Worm (Caenorhabditis elegans) whole organism, young adult: ENCODE measurements around the gene F59B10.2.

Experiments
- B0019.2 ChIP-seq: fragments of 200-800 bp; sonication (Bioruptor generic); conservative IDR thresholded peaks from 2 replicates; pipeline ENCODE4 v1.3.6; 2022; ENCODE audit warnings: missing genetic modification reagents, missing genetic modification characterization, missing compliant biosample characterization
- B0336.3 ChIP-seq: fragments of 200-800 bp; sonication (Bioruptor generic); IDR thresholded peaks from 2 replicates; pipeline ENCODE4 v1.3.6; 2022; ENCODE audit warnings: missing genetic modification characterization, missing compliant biosample characterization
- C17E4.6 ChIP-seq: fragments of 200-800 bp; sonication (Bioruptor generic); IDR thresholded peaks from 2 replicates; pipeline ENCODE4 v1.3.6; 2022; ENCODE audit warnings: missing genetic modification reagents, missing genetic modification characterization, missing compliant biosample characterization
- F22D6.2 ChIP-seq: sonication (generic microtip); optimal IDR thresholded peaks from 2 replicates; lab custom pipeline; 2016; ENCODE audit warnings: mild to moderate bottlenecking, missing genetic modification characterization, missing compliant biosample characterization
- F37B4.10 ChIP-seq: fragments of 200-800 bp; sonication (Bioruptor generic); IDR thresholded peaks from 2 replicates; pipeline ENCODE4 v1.3.6; 2022; ENCODE audit warnings: missing genetic modification characterization, missing compliant biosample characterization
- F39B2.1 ChIP-seq: fragments of 200-800 bp; sonication (Bioruptor generic); IDR thresholded peaks from 2 replicates; pipeline ENCODE4 v1.3.6; 2022; ENCODE audit warnings: missing genetic modification reagents, missing genetic modification characterization, missing compliant biosample characterization
- F57C9.4 ChIP-seq: sonication (generic microtip); optimal IDR thresholded peaks from 2 replicates; lab custom pipeline; 2017; ENCODE audit warnings: mild to moderate bottlenecking, missing genetic modification characterization, missing compliant biosample characterization
- T07F8.4 ChIP-seq: sonication (generic microtip); optimal IDR thresholded peaks from 2 replicates; lab custom pipeline; 2016; ENCODE audit warnings: mild to moderate bottlenecking, missing genetic modification characterization, moderate library complexity, missing compliant biosample characterization
- Y67H2A.10 ChIP-seq: fragments of 200-800 bp; sonication (Bioruptor generic); conservative IDR thresholded peaks from 2 replicates; pipeline ENCODE4 v1.3.6; 2022; ENCODE audit warnings: missing genetic modification reagents, missing genetic modification characterization, missing compliant biosample characterization
- Y79H2A.3 ChIP-seq: fragments of 200-800 bp; sonication (Bioruptor generic); conservative IDR thresholded peaks from 2 replicates; pipeline ENCODE4 v1.3.6; 2022; ENCODE audit warnings: missing genetic modification reagents, missing genetic modification characterization, missing compliant biosample characterization
- aptf-3 ChIP-seq: fragments of 200-800 bp; sonication (Bioruptor generic); IDR thresholded peaks from 2 replicates; pipeline ENCODE4 v1.3.6; 2022; ENCODE audit warnings: missing genetic modification characterization, missing compliant biosample characterization
- athp-1 ChIP-seq: sonication (generic microtip); optimal IDR thresholded peaks from 2 replicates; lab custom pipeline; 2017; ENCODE audit warnings: mild to moderate bottlenecking, missing genetic modification characterization, missing compliant biosample characterization
- attf-5 ChIP-seq: fragments of 200-800 bp; sonication (Bioruptor generic); optimal IDR thresholded peaks from 2 replicates; lab custom pipeline; 2018; ENCODE audit warnings: mild to moderate bottlenecking, missing genetic modification characterization, missing compliant biosample characterization
- attf-6 ChIP-seq: fragments of 200-800 bp; sonication (Bioruptor generic); IDR thresholded peaks from 2 replicates; pipeline ENCODE4 v1.3.6; 2022; ENCODE audit warnings: missing genetic modification reagents, missing genetic modification characterization, missing compliant biosample characterization
- bed-1 ChIP-seq: fragments of 200-800 bp; sonication (Bioruptor generic); IDR thresholded peaks from 2 replicates; pipeline ENCODE4 v1.3.6; 2022; ENCODE audit warnings: missing genetic modification reagents, missing genetic modification characterization, missing compliant biosample characterization
- bed-2 ChIP-seq: fragments of 200-800 bp; sonication (Bioruptor generic); IDR thresholded peaks from 2 replicates; pipeline ENCODE4 v1.3.6; 2022; ENCODE audit warnings: missing genetic modification reagents, missing genetic modification characterization, missing compliant biosample characterization
- cebp-2 ChIP-seq: fragments of 200-800 bp; sonication (Bioruptor generic); IDR thresholded peaks from 2 replicates; pipeline ENCODE4 v1.3.6; 2022; ENCODE audit warnings: missing genetic modification characterization, missing compliant biosample characterization
- ceh-40 ChIP-seq: fragments of 200-800 bp; sonication (Bioruptor generic); IDR thresholded peaks from 2 replicates; pipeline ENCODE4 v1.3.6; 2022; ENCODE audit warnings: missing genetic modification characterization, missing compliant biosample characterization
- dox-1 ChIP-seq: fragments of 200-800 bp; sonication (Bioruptor generic); IDR thresholded peaks from 2 replicates; pipeline ENCODE4 v1.3.6; 2022; ENCODE audit warnings: missing genetic modification reagents, missing genetic modification characterization, missing compliant biosample characterization
- egl-44 ChIP-seq: fragments of 200-800 bp; sonication (Bioruptor generic); IDR thresholded peaks from 2 replicates; pipeline ENCODE4 v1.3.6; 2022; ENCODE audit warnings: missing genetic modification reagents, missing genetic modification characterization, missing compliant biosample characterization
- egrh-3 ChIP-seq: fragments of 200-800 bp; sonication (Bioruptor generic); IDR thresholded peaks from 2 replicates; pipeline ENCODE4 v1.3.6; 2022; ENCODE audit warnings: missing genetic modification reagents, missing genetic modification characterization, missing compliant biosample characterization
- ets-4 ChIP-seq: fragments of 200-800 bp; sonication (Bioruptor generic); optimal IDR thresholded peaks from 2 replicates; lab custom pipeline; 2018; ENCODE audit warnings: mild to moderate bottlenecking, missing genetic modification characterization, missing compliant biosample characterization
- fkh-3 ChIP-seq: sonication (generic microtip); optimal IDR thresholded peaks from 2 replicates; lab custom pipeline; 2016; ENCODE audit warnings: mild to moderate bottlenecking, missing genetic modification characterization, missing compliant biosample characterization
- gei-17 ChIP-seq: fragments of 200-800 bp; sonication (Bioruptor generic); optimal IDR thresholded peaks from 2 replicates; lab custom pipeline; 2018; ENCODE audit warnings: mild to moderate bottlenecking, missing genetic modification characterization, missing compliant biosample characterization
- lag-1 ChIP-seq: fragments of 200-800 bp; sonication (Bioruptor generic); IDR thresholded peaks from 2 replicates; pipeline ENCODE4 v1.3.6; 2022; ENCODE audit warnings: missing genetic modification reagents, missing genetic modification characterization, missing compliant biosample characterization
- lin-54 ChIP-seq: fragments of 200-800 bp; sonication (Bioruptor generic); optimal IDR thresholded peaks from 2 replicates; lab custom pipeline; 2018; ENCODE audit warnings: mild to moderate bottlenecking, missing genetic modification characterization, missing compliant biosample characterization
- lsl-1 ChIP-seq: fragments of 200-800 bp; sonication (Bioruptor generic); optimal IDR thresholded peaks from 2 replicates; lab custom pipeline; 2018; ENCODE audit warnings: mild to moderate bottlenecking, missing genetic modification characterization, moderate library complexity, missing compliant biosample characterization
- lsy-27 ChIP-seq: sonication (generic microtip); optimal IDR thresholded peaks from 2 replicates; lab custom pipeline; 2017; ENCODE audit warnings: missing genetic modification characterization, mild to moderate bottlenecking, missing compliant biosample characterization, antibody characterized with exemption, missing genotype, borderline replicate concordance; ENCODE audit not compliant: insufficient read depth
- madf-10 ChIP-seq: sonication (generic microtip); optimal IDR thresholded peaks from 2 replicates; lab custom pipeline; 2016; ENCODE audit warnings: mild to moderate bottlenecking, missing genetic modification characterization, missing compliant biosample characterization
- madf-6 ChIP-seq: fragments of 200-800 bp; sonication (Bioruptor generic); IDR thresholded peaks from 2 replicates; pipeline ENCODE4 v1.3.6; 2022; ENCODE audit warnings: missing genetic modification reagents, missing genetic modification characterization, missing compliant biosample characterization
- mes-4 ChIP-seq: sonication (generic microtip); optimal IDR thresholded peaks from 2 replicates; lab custom pipeline; 2016; ENCODE audit warnings: missing genotype, missing genetic modification characterization, missing compliant biosample characterization
- nfya-1 ChIP-seq: sonication (generic microtip); optimal IDR thresholded peaks from 2 replicates; lab custom pipeline; 2017; ENCODE audit warnings: antibody characterized with exemption, missing compliant biosample characterization, missing genetic modification characterization, borderline replicate concordance; ENCODE audit not compliant: insufficient read depth
- nfya-2 ChIP-seq: fragments of 200-800 bp; sonication (Bioruptor generic); IDR thresholded peaks from 2 replicates; pipeline ENCODE4 v1.3.6; 2022; ENCODE audit warnings: missing genetic modification reagents, missing genetic modification characterization, missing compliant biosample characterization
- nhr-120 ChIP-seq: fragments of 200-800 bp; sonication (Bioruptor generic); IDR thresholded peaks from 2 replicates; pipeline ENCODE4 v1.3.6; 2022; ENCODE audit warnings: missing genetic modification characterization, missing compliant biosample characterization
- nhr-179 ChIP-seq: sonication (generic microtip); optimal IDR thresholded peaks from 2 replicates; lab custom pipeline; 2016; ENCODE audit warnings: mild to moderate bottlenecking, missing genetic modification characterization, missing compliant biosample characterization
- nhr-27 ChIP-seq: fragments of 200-800 bp; sonication (Bioruptor generic); optimal IDR thresholded peaks from 2 replicates; lab custom pipeline; 2018; ENCODE audit warnings: mild to moderate bottlenecking, missing genetic modification characterization, moderate library complexity, missing compliant biosample characterization
- nhr-80 ChIP-seq: sonication (generic microtip); optimal IDR thresholded peaks from 2 replicates; lab custom pipeline; 2016; ENCODE audit warnings: missing genetic modification characterization, missing compliant biosample characterization
- pha-4 ChIP-seq: fragments of 150-350 bp; sonication (generic microtip); optimal IDR thresholded peaks from 2 replicates; lab custom pipeline; 2014; ENCODE audit warnings: missing biosample characterization, missing genetic modification reagents, missing genetic modification characterization
- rpc-1 ChIP-seq, 2 experiments: fragments of 150-350 bp in 1 of 2; sonication (generic microtip) in 1 of 2; optimal IDR thresholded peaks; 2 replicates each; lab custom pipeline; 2014 to 2018; ENCODE audit warnings: missing biosample characterization in 1 of 2, missing genetic modification characterization in 1 of 2, missing genetic modification reagents in 1 of 2, missing genotype in 1 of 2
- sdz-38 ChIP-seq: sonication (generic microtip); optimal IDR thresholded peaks from 2 replicates; lab custom pipeline; 2016; ENCODE audit warnings: missing genotype, missing genetic modification characterization, missing compliant biosample characterization
- snpc-1.1 ChIP-seq: sonication (generic microtip); optimal IDR thresholded peaks from 2 replicates; lab custom pipeline; 2017; ENCODE audit warnings: missing genetic modification characterization, mild to moderate bottlenecking, missing compliant biosample characterization, antibody characterized with exemption, moderate library complexity, missing genotype, missing genetic modification reagents; ENCODE audit not compliant: insufficient read depth
- snpc-3.4 ChIP-seq: sonication (generic microtip); optimal IDR thresholded peaks from 2 replicates; lab custom pipeline; 2017; ENCODE audit warnings: missing genetic modification characterization, mild to moderate bottlenecking, missing compliant biosample characterization, antibody characterized with exemption, moderate library complexity, missing genotype, missing genetic modification reagents
- sptf-2 ChIP-seq: fragments of 200-800 bp; sonication (Bioruptor generic); optimal IDR thresholded peaks from 2 replicates; lab custom pipeline; 2018; ENCODE audit warnings: mild to moderate bottlenecking, missing genetic modification characterization, missing compliant biosample characterization
- tbx-9 ChIP-seq: sonication (generic microtip); optimal IDR thresholded peaks from 2 replicates; lab custom pipeline; 2016; ENCODE audit warnings: borderline replicate concordance, missing genetic modification characterization, inconsistent platforms, missing compliant biosample characterization
- ztf-18 ChIP-seq: sonication (generic microtip); optimal IDR thresholded peaks from 2 replicates; lab custom pipeline; 2016; ENCODE audit warnings: missing genotype, mild to moderate bottlenecking, missing genetic modification characterization, missing compliant biosample characterization
- ztf-28 ChIP-seq: fragments of 200-800 bp; sonication (Bioruptor generic); IDR thresholded peaks from 2 replicates; pipeline ENCODE4 v1.3.6; 2022; ENCODE audit warnings: missing genetic modification reagents, missing genetic modification characterization, missing compliant biosample characterization
- ztf-3 ChIP-seq: fragments of 200-800 bp; sonication (Bioruptor generic); optimal IDR thresholded peaks from 2 replicates; lab custom pipeline; 2018; ENCODE audit warnings: mild to moderate bottlenecking, missing genetic modification characterization, missing compliant biosample characterization
- ztf-6 ChIP-seq: fragments of 200-800 bp; sonication (Bioruptor generic); IDR thresholded peaks from 2 replicates; pipeline ENCODE4 v1.3.6; 2022; ENCODE audit warnings: missing genetic modification reagents, missing genetic modification characterization, missing compliant biosample characterization

The F59B10.2 gene

DNA sequence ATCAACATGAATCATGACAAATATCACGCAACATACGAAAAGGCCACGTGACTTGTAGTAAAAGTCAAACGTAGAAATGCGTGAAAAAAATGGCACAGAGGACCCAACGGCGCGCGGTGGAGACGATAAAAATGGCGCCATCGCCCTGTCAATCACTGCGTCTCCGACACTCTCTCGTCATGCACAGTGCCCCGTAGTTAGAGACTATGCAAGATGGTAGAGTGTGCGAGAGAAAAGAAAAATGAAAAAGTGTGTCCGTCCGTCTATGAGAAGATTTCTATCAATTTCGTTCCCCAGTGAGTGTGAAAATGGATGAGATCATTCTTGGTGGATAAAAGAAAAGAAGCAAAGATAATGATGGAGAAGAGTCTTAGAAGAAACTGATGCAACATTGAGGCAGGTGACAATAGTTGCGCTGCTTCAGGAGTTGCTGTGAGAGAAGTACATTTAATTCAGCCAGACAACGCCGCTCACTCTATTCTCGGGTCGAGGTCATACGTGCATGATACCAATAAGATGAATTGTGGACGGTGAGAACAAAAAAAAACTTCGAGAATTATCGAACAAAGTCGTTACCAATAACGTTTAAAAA is 45.9 kb upstream of the F59B10.2 start:
- TF ChIP-seq athp-1 (tag; lab: Kevin White, UChicago) (no peak), attf-5 (GFP tag; lab: Kevin White, UChicago) (peak; percentile 36), lag-1 (GFP tag; lab: Robert Waterston, UW) (no peak), lsy-27 (tag; lab: Kevin White, UChicago) (no peak), nhr-120 (GFP tag; lab: Robert Waterston, UW) (no peak), F57C9.4 (no peak), snpc-3.4 (tag; lab: Kevin White, UChicago) (no peak), snpc-1.1 (tag; lab: Kevin White, UChicago) (no peak), F39B2.1 (no peak), sdz-38 (tag; lab: Kevin White, UChicago) (no peak), ztf-18 (tag; lab: Kevin White, UChicago) (no peak), mes-4 (no peak), nhr-179 (tag; lab: Kevin White, UChicago) (no peak), nhr-27 (tag; lab: Kevin White, UChicago) (no peak), sptf-2 (GFP tag; lab: Kevin White, UChicago) (no peak), dox-1 (GFP tag; lab: Robert Waterston, UW) (peak; percentile 72; the same call in 1 of the 2 replicates), ets-4 (peak; percentile 80), madf-10 (tag; lab: Kevin White, UChicago) (no peak), lsl-1 (GFP tag; lab: Kevin White, UChicago) (no peak), ztf-28 (GFP tag; lab: Robert Waterston, UW) (no peak), C17E4.6 (GFP tag; lab: Robert Waterston, UW) (no peak), egl-44 (GFP tag; lab: Robert Waterston, UW) (no peak), bed-2 (GFP tag; lab: Robert Waterston, UW) (no peak), Y79H2A.3 (GFP tag; lab: Robert Waterston, UW) (no peak), nfya-1 (no peak), ceh-40 (GFP tag; lab: Robert Waterston, UW) (no peak), nfya-2 (GFP tag; lab: Robert Waterston, UW) (no peak), egrh-3 (GFP tag; lab: Robert Waterston, UW) (no peak), bed-1 (GFP tag; lab: Robert Waterston, UW) (no peak), nhr-80 (peak; percentile 72), tbx-9 (tag; lab: Kevin White, UChicago) (no peak), gei-17 (peak; percentile 15), aptf-3 (GFP tag; lab: Robert Waterston, UW) (no peak), F22D6.2 (no peak), attf-6 (GFP tag; lab: Robert Waterston, UW) (no peak), B0019.2 (GFP tag; lab: Robert Waterston, UW) (no peak), pha-4 (tag; lab: Kevin White, UChicago) (peak; percentile 51), rpc-1 (optimal IDR thresholded peaks at IDR 0.05; lab: Kevin White, UChicago) (no peak), rpc-1 (tag; optimal IDR thresholded peaks at IDR 0.05; lab: Kevin White, UChicago) (no peak), T07F8.4 (tag; lab: Kevin White, UChicago) (no peak), lin-54 (GFP tag; lab: Kevin White, UChicago) (peak; percentile 7), ztf-3 (GFP tag; lab: Kevin White, UChicago) (peak; percentile 65), F37B4.10 (GFP tag; lab: Robert Waterston, UW) (no peak), madf-6 (GFP tag; lab: Robert Waterston, UW) (no peak), B0336.3 (GFP tag; lab: Robert Waterston, UW) (peak; percentile 73), ztf-6 (GFP tag; lab: Robert Waterston, UW) (no peak), fkh-3 (tag; lab: Kevin White, UChicago) (no peak), Y67H2A.10 (GFP tag; lab: Robert Waterston, UW) (no peak), cebp-2 (GFP tag; lab: Robert Waterston, UW) (no peak)
